Worm (Caenorhabditis elegans) whole organism, L1 larva: ENCODE data around the gene R08E3.3.
A peak's percentile ranks its signal among the peaks of the same experiment; 100 is the strongest.

Experiments used
- C04F5.9 ChIP-seq: sonication (generic microtip); optimal IDR thresholded peaks from 2 replicates; lab custom pipeline; 2016; ENCODE audit warnings: missing genetic modification characterization, missing compliant biosample characterization
- C16A3.4 ChIP-seq: fragments of 150-350 bp; optimal IDR thresholded peaks from 2 replicates; lab custom pipeline; 2014; ENCODE audit warnings: missing biosample characterization, missing genetic modification characterization
- F16B12.6 ChIP-seq: fragments of 150-350 bp; optimal IDR thresholded peaks from 2 replicates; lab custom pipeline; 2014; ENCODE audit warnings: missing biosample characterization, missing genetic modification characterization
- Y116A8C.19 ChIP-seq: sonication (generic microtip); optimal IDR thresholded peaks from 2 replicates; lab custom pipeline; 2016; ENCODE audit warnings: missing compliant biosample characterization, missing genetic modification characterization, borderline replicate concordance
- aha-1 ChIP-seq: fragments of 150-350 bp; optimal IDR thresholded peaks from 2 replicates; lab custom pipeline; 2014; ENCODE audit warnings: missing biosample characterization, missing genetic modification characterization
- alr-1 ChIP-seq: fragments of 200-800 bp; sonication (Bioruptor generic); optimal IDR thresholded peaks from 2 replicates; lab custom pipeline; 2018; ENCODE audit warnings: borderline replicate concordance, mild to moderate bottlenecking, missing genetic modification characterization, missing compliant biosample characterization
- aly-2 ChIP-seq: fragments of 150-350 bp; optimal IDR thresholded peaks from 2 replicates; lab custom pipeline; 2014; ENCODE audit warnings: missing biosample characterization, missing genetic modification characterization
- ceh-63 ChIP-seq: fragments of 200-800 bp; sonication (Bioruptor generic); optimal IDR thresholded peaks from 2 replicates; lab custom pipeline; 2018; ENCODE audit warnings: mild to moderate bottlenecking, missing genetic modification characterization, missing compliant biosample characterization
- ceh-8 ChIP-seq: fragments of 200-800 bp; sonication (Bioruptor generic); optimal IDR thresholded peaks from 2 replicates; lab custom pipeline; 2018; ENCODE audit warnings: mild to moderate bottlenecking, missing genetic modification characterization, moderate library complexity, missing compliant biosample characterization
- ceh-82 ChIP-seq, 3 experiments: fragments of 150-350 bp in 1 of 3; sonication (generic microtip) in 2 of 3; optimal IDR thresholded peaks; 2 replicates each; lab custom pipeline; 2014 to 2017; ENCODE audit warnings: missing biosample characterization in 3 of 3, missing genetic modification characterization in 3 of 3
- ceh-88 ChIP-seq: fragments of 200-800 bp; sonication (Bioruptor generic); IDR thresholded peaks from 2 replicates; pipeline ENCODE4 v1.3.6; 2022; ENCODE audit warnings: missing genetic modification characterization, missing compliant biosample characterization
- ces-1 ChIP-seq: fragments of 150-350 bp; optimal IDR thresholded peaks from 2 replicates; lab custom pipeline; 2014; ENCODE audit warnings: missing biosample characterization, missing genetic modification reagents, missing genetic modification characterization
- dpl-1 ChIP-seq, 3 experiments: fragments of 150-350 bp in 2 of 3; sonication (generic microtip) in 1 of 3; optimal IDR thresholded peaks; 2 replicates each; lab custom pipeline; 2014 to 2017; ENCODE audit warnings: missing biosample characterization in 3 of 3, missing genetic modification characterization in 3 of 3, missing genetic modification reagents in 3 of 3
- dsc-1 ChIP-seq: sonication (generic microtip); optimal IDR thresholded peaks from 2 replicates; lab custom pipeline; 2016; ENCODE audit warnings: mild to moderate bottlenecking, missing genetic modification characterization, missing compliant biosample characterization
- egl-27 ChIP-seq, 2 experiments: fragments of 150-350 bp in 1 of 2; sonication (generic microtip); optimal IDR thresholded peaks; 3 replicates each; lab custom pipeline; 2017 to 2018; ENCODE audit warnings: missing biosample characterization in 2 of 2, missing genetic modification characterization in 2 of 2, missing genetic modification reagents in 2 of 2
- elt-2 ChIP-seq: sonication (generic microtip); optimal IDR thresholded peaks from 2 replicates; lab custom pipeline; 2016; ENCODE audit warnings: missing genetic modification characterization, mild to moderate bottlenecking, inconsistent platforms, missing compliant biosample characterization, missing genetic modification reagents
- elt-3 ChIP-seq, 6 experiments: fragments of 150-350 bp in 1 of 6; sonication (generic microtip); optimal IDR thresholded peaks; 2 replicates each; lab custom pipeline; 2017 to 2018; ENCODE audit warnings: missing biosample characterization in 6 of 6, missing genetic modification characterization in 6 of 6, inconsistent platforms in 1 of 6
- fkh-4 ChIP-seq: sonication (generic microtip); optimal IDR thresholded peaks from 2 replicates; lab custom pipeline; 2016; ENCODE audit warnings: missing compliant biosample characterization, missing genetic modification characterization, borderline replicate concordance
- fos-1 ChIP-seq: fragments of 150-350 bp; optimal IDR thresholded peaks from 2 replicates; lab custom pipeline; 2014; ENCODE audit warnings: missing biosample characterization, missing genetic modification characterization
- hlh-4 ChIP-seq: sonication (generic microtip); optimal IDR thresholded peaks from 2 replicates; lab custom pipeline; 2016; ENCODE audit warnings: mild to moderate bottlenecking, missing genetic modification characterization, missing compliant biosample characterization
- hpl-2 ChIP-seq: fragments of 150-350 bp; optimal IDR thresholded peaks from 2 replicates; lab custom pipeline; 2014; ENCODE audit warnings: missing biosample characterization, missing genetic modification reagents, missing genetic modification characterization
- irx-1 ChIP-seq: sonication (generic microtip); optimal IDR thresholded peaks from 2 replicates; lab custom pipeline; 2016; ENCODE audit warnings: missing genetic modification characterization, missing compliant biosample characterization
- lin-14 ChIP-seq: fragments of 200-800 bp; sonication (Bioruptor generic); optimal IDR thresholded peaks from 2 replicates; lab custom pipeline; 2018; ENCODE audit warnings: mild to moderate bottlenecking, missing genetic modification characterization, moderate library complexity, missing compliant biosample characterization
- lir-3 ChIP-seq: sonication (generic microtip); optimal IDR thresholded peaks from 2 replicates; lab custom pipeline; 2016; ENCODE audit warnings: mild to moderate bottlenecking, missing genetic modification characterization, moderate library complexity, missing compliant biosample characterization; ENCODE audit not compliant: poor library complexity
- lsy-2 ChIP-seq, 2 experiments: fragments of 150-350 bp; optimal IDR thresholded peaks; 2 replicates each; lab custom pipeline; 2014; ENCODE audit warnings: missing biosample characterization in 2 of 2, missing genetic modification characterization in 2 of 2
- mab-9 ChIP-seq: fragments of 200-800 bp; sonication (Bioruptor generic); IDR thresholded peaks from 2 replicates; pipeline ENCODE4 v1.3.6; 2022; ENCODE audit warnings: missing genetic modification reagents, missing genetic modification characterization, missing compliant biosample characterization
- mep-1 ChIP-seq: fragments of 150-350 bp; optimal IDR thresholded peaks from 2 replicates; lab custom pipeline; 2014; ENCODE audit warnings: missing biosample characterization, missing genetic modification characterization
- nhr-11 ChIP-seq: fragments of 150-350 bp; optimal IDR thresholded peaks from 2 replicates; lab custom pipeline; 2014; ENCODE audit warnings: missing biosample characterization, missing genetic modification characterization
- nhr-12 ChIP-seq: sonication (generic microtip); optimal IDR thresholded peaks from 2 replicates; lab custom pipeline; 2017; ENCODE audit warnings: missing biosample characterization, missing genetic modification characterization
- nhr-19 ChIP-seq: fragments of 200-800 bp; sonication (Bioruptor generic); conservative IDR thresholded peaks from 2 replicates; pipeline ENCODE4 v1.3.6; 2022; ENCODE audit warnings: missing genetic modification characterization, missing compliant biosample characterization
- nhr-47 ChIP-seq: sonication (generic microtip); optimal IDR thresholded peaks from 2 replicates; lab custom pipeline; 2016; ENCODE audit warnings: mild to moderate bottlenecking, missing genetic modification characterization, moderate library complexity, missing compliant biosample characterization
- nhr-71 ChIP-seq: sonication (generic microtip); optimal IDR thresholded peaks from 2 replicates; lab custom pipeline; 2016; ENCODE audit warnings: mild to moderate bottlenecking, missing genetic modification characterization, moderate library complexity, missing compliant biosample characterization
- nhr-76 ChIP-seq: sonication (generic microtip); optimal IDR thresholded peaks from 2 replicates; lab custom pipeline; 2017; ENCODE audit warnings: missing biosample characterization, missing genetic modification characterization
- nhr-84 ChIP-seq: sonication (generic microtip); optimal IDR thresholded peaks from 2 replicates; lab custom pipeline; 2017; ENCODE audit warnings: missing biosample characterization, missing genetic modification characterization
- pag-3 ChIP-seq: sonication (generic microtip); optimal IDR thresholded peaks from 2 replicates; lab custom pipeline; 2017; ENCODE audit warnings: missing genetic modification characterization, mild to moderate bottlenecking, missing compliant biosample characterization, antibody characterized with exemption, borderline replicate concordance; ENCODE audit not compliant: insufficient read depth
- pax-3 ChIP-seq: fragments of 200-800 bp; sonication (Bioruptor generic); optimal IDR thresholded peaks from 2 replicates; lab custom pipeline; 2018; ENCODE audit warnings: mild to moderate bottlenecking, missing genetic modification characterization, moderate library complexity, missing compliant biosample characterization
- pqm-1 ChIP-seq: sonication (generic microtip); optimal IDR thresholded peaks from 3 replicates; lab custom pipeline; 2017; ENCODE audit warnings: missing biosample characterization, missing genetic modification characterization
- rnt-1 ChIP-seq: sonication (generic microtip); optimal IDR thresholded peaks from 2 replicates; lab custom pipeline; 2016; ENCODE audit warnings: mild to moderate bottlenecking, missing genetic modification characterization, moderate library complexity, missing compliant biosample characterization
- snpc-4 ChIP-seq: fragments of 150-350 bp; optimal IDR thresholded peaks from 2 replicates; lab custom pipeline; 2014; ENCODE audit warnings: missing biosample characterization, missing genetic modification characterization
- snu-23 ChIP-seq: sonication (generic microtip); optimal IDR thresholded peaks from 2 replicates; lab custom pipeline; 2016; ENCODE audit warnings: missing genetic modification characterization, missing compliant biosample characterization
- sup-37 ChIP-seq: fragments of 200-800 bp; sonication (Bioruptor generic); optimal IDR thresholded peaks from 2 replicates; lab custom pipeline; 2018; ENCODE audit warnings: mild to moderate bottlenecking, missing genetic modification characterization, missing compliant biosample characterization
- swsn-7 ChIP-seq: sonication (generic microtip); optimal IDR thresholded peaks from 2 replicates; lab custom pipeline; 2016; ENCODE audit warnings: missing genetic modification characterization, missing compliant biosample characterization
- tbx-2 ChIP-seq: sonication (generic microtip); optimal IDR thresholded peaks from 2 replicates; lab custom pipeline; 2016; ENCODE audit warnings: missing genetic modification characterization, missing compliant biosample characterization
- unc-62 ChIP-seq: fragments of 150-350 bp; optimal IDR thresholded peaks from 2 replicates; lab custom pipeline; 2014; ENCODE audit warnings: missing biosample characterization, missing genetic modification reagents, missing genetic modification characterization
- zag-1 ChIP-seq: fragments of 150-350 bp; optimal IDR thresholded peaks from 2 replicates; lab custom pipeline; 2014; ENCODE audit warnings: missing biosample characterization, missing genetic modification characterization
- ztf-11 ChIP-seq, 2 experiments: sonication (generic microtip); optimal IDR thresholded peaks; 2 replicates each; lab custom pipeline; 2016 to 2017; ENCODE audit warnings: missing genetic modification characterization in 2 of 2, missing biosample characterization in 1 of 2, missing compliant biosample characterization in 1 of 2

The R08E3.3 gene

ce11 chrX:4813115-4813732 is 5.2 kb upstream of the R08E3.3 start (continued):
- TF ChIP-seq ces-1 (GFP tag; lab: Kevin White, UChicago) (no peak), C16A3.4 (tag; lab: Kevin White, UChicago) (no peak), sup-37 (GFP tag; lab: Kevin White, UChicago) (no peak), hpl-2 (GFP tag; lab: Kevin White, UChicago) (no peak), ztf-11 (tag; optimal IDR thresholded peaks at IDR 0.05; lab: Kevin White, UChicago) (peak in 1 of 2 experiments; percentile 2), nhr-47 (tag; lab: Kevin White, UChicago) (no peak), pag-3 (tag; lab: Kevin White, UChicago) (peak; percentile 80), C04F5.9 (tag; lab: Kevin White, UChicago) (no peak), dsc-1 (tag; lab: Kevin White, UChicago) (no peak), unc-62 (GFP tag; lab: Kevin White, UChicago) (no peak), aly-2 (tag; lab: Kevin White, UChicago) (no peak), ceh-63 (no peak), dpl-1 (GFP tag; optimal IDR thresholded peaks at IDR 0.05; lab: Kevin White, UChicago) (peak in 1 of 3 experiments; percentile 5), snu-23 (GFP tag; lab: Kevin White, UChicago) (peak; percentile 56), elt-3 (tag; optimal IDR thresholded peaks at IDR 0.05; lab: Kevin White, UChicago) (peak in 2 of 6 experiments; percentile 8 to 48), irx-1 (tag; lab: Kevin White, UChicago) (no peak), egl-27 (tag; optimal IDR thresholded peaks at IDR 0.05; lab: Kevin White, UChicago) (no peak), F16B12.6 (no peak), pqm-1 (tag; lab: Kevin White, UChicago) (no peak), ceh-82 (tag; optimal IDR thresholded peaks at IDR 0.05; lab: Kevin White, UChicago) (no peak), pax-3 (tag; lab: Kevin White, UChicago) (no peak), Y116A8C.19 (no peak), nhr-19 (GFP tag; lab: Robert Waterston, UW) (peak; percentile 41), fkh-4 (no peak), nhr-76 (tag; lab: Kevin White, UChicago) (no peak), aha-1 (tag; lab: Kevin White, UChicago) (no peak), elt-2 (tag; lab: Kevin White, UChicago) (no peak), mep-1 (tag; lab: Kevin White, UChicago) (no peak), nhr-71 (peak; percentile 54), swsn-7 (peak; percentile 32), hlh-4 (no peak), zag-1 (tag; lab: Kevin White, UChicago) (no peak), nhr-12 (no peak), fos-1 (no peak), nhr-11 (tag; lab: Kevin White, UChicago) (no peak), tbx-2 (tag; lab: Kevin White, UChicago) (peak; percentile 17), lir-3 (tag; lab: Kevin White, UChicago) (no peak), nhr-84 (tag; lab: Kevin White, UChicago) (no peak), snpc-4 (tag; lab: Kevin White, UChicago) (no peak), rnt-1 (tag; lab: Kevin White, UChicago) (no peak), ceh-88 (GFP tag; lab: Robert Waterston, UW) (no peak), mab-9 (no peak), ceh-8 (GFP tag; lab: Kevin White, UChicago) (no peak), lsy-2 (tag; optimal IDR thresholded peaks at IDR 0.05; lab: Kevin White, UChicago) (no peak), lin-14 (peak; percentile 65), alr-1 (tag; lab: Kevin White, UChicago) (no peak)
